Fruit fly (Drosophila melanogaster) whole organism, embryonic: ENCODE data around the gene Exn.

Source experiments
- Abd-B ChIP-seq: fragments of 200-800 bp; sonication (Bioruptor generic); optimal IDR thresholded peaks from 2 replicates; lab custom pipeline; 2018; ENCODE audit warnings: missing biosample characterization, mild to moderate bottlenecking, missing genetic modification characterization, moderate library complexity
- B-H1 ChIP-seq: fragments of 200-800 bp; sonication (Bioruptor generic); IDR thresholded peaks from 3 replicates; pipeline ENCODE4 v1.3.6; 2022; ENCODE audit warnings: missing biosample characterization, missing genetic modification characterization
- BtbVII ChIP-seq: fragments of 200-800 bp; sonication (Bioruptor generic); optimal IDR thresholded peaks from 3 replicates; lab custom pipeline; 2017; ENCODE audit warnings: missing biosample characterization, mild to moderate bottlenecking, missing genetic modification characterization
- Bteb2 ChIP-seq: fragments of 200-800 bp; sonication (Bioruptor generic); optimal IDR thresholded peaks from 2 replicates; lab custom pipeline; 2016; ENCODE audit warnings: missing biosample characterization, missing genetic modification characterization
- CG10321 ChIP-seq: fragments of 200-800 bp; sonication (Bioruptor generic); IDR thresholded peaks from 2 replicates; pipeline ENCODE4 v1.3.6; 2022; ENCODE audit warnings: missing biosample characterization, missing genetic modification characterization
- CG10462 ChIP-seq: fragments of 200-800 bp; sonication (Bioruptor generic); optimal IDR thresholded peaks from 2 replicates; lab custom pipeline; 2016; ENCODE audit warnings: missing biosample characterization, missing genetic modification characterization
- CG11695 ChIP-seq: fragments of 200-800 bp; sonication (Bioruptor generic); IDR thresholded peaks from 3 replicates; pipeline ENCODE4 v1.3.6; 2022; ENCODE audit warnings: missing biosample characterization, missing genetic modification characterization
- CG13775 ChIP-seq: fragments of 200-800 bp; sonication (Bioruptor generic); optimal IDR thresholded peaks from 3 replicates; lab custom pipeline; 2017; ENCODE audit warnings: missing biosample characterization, mild to moderate bottlenecking, missing genetic modification characterization
- CG15269 ChIP-seq: fragments of 200-800 bp; sonication (Bioruptor generic); optimal IDR thresholded peaks from 2 replicates; lab custom pipeline; 2018; ENCODE audit warnings: missing biosample characterization, mild to moderate bottlenecking, missing genetic modification characterization, moderate library complexity
- CG16779 ChIP-seq: fragments of 200-800 bp; sonication (Bioruptor generic); IDR thresholded peaks from 2 replicates; pipeline ENCODE4 v1.3.6; 2022; ENCODE audit warnings: missing biosample characterization, missing genetic modification characterization
- CG17359 ChIP-seq: fragments of 200-800 bp; sonication (Bioruptor generic); optimal IDR thresholded peaks from 3 replicates; lab custom pipeline; 2018; ENCODE audit warnings: missing biosample characterization, mild to moderate bottlenecking, missing genetic modification characterization, moderate library complexity
- CG18011 ChIP-seq: fragments of 200-800 bp; sonication (Bioruptor generic); optimal IDR thresholded peaks from 2 replicates; lab custom pipeline; 2017; ENCODE audit warnings: missing biosample characterization, missing genetic modification characterization, mild to moderate bottlenecking, moderate library complexity, missing genotype
- CG2889 ChIP-seq: fragments of 200-800 bp; sonication (Bioruptor generic); IDR thresholded peaks from 3 replicates; pipeline ENCODE4 v1.3.6; 2022; ENCODE audit warnings: missing biosample characterization, missing genetic modification characterization
- CG6683 ChIP-seq: fragments of 200-800 bp; sonication (Bioruptor generic); optimal IDR thresholded peaks from 2 replicates; lab custom pipeline; 2017; ENCODE audit warnings: missing biosample characterization, mild to moderate bottlenecking, missing genetic modification characterization, missing genetic modification reagents
- CG6765 ChIP-seq: fragments of 200-800 bp; sonication (Bioruptor generic); optimal IDR thresholded peaks from 3 replicates; lab custom pipeline; 2017; ENCODE audit warnings: missing biosample characterization, mild to moderate bottlenecking, missing genetic modification characterization
- CG6854 ChIP-seq: fragments of 200-800 bp; sonication (Bioruptor generic); optimal IDR thresholded peaks from 3 replicates; lab custom pipeline; 2017; ENCODE audit warnings: missing biosample characterization, mild to moderate bottlenecking, missing genetic modification characterization
- Dbx ChIP-seq: fragments of 200-800 bp; sonication (Bioruptor generic); IDR thresholded peaks from 3 replicates; pipeline ENCODE4 v1.3.6; 2022; ENCODE audit warnings: missing biosample characterization, missing genetic modification characterization
- Dip2 ChIP-seq: fragments of 200-800 bp; sonication (Bioruptor generic); IDR thresholded peaks from 2 replicates; pipeline ENCODE4 v1.3.6; 2022; ENCODE audit warnings: missing biosample characterization, missing genetic modification characterization
- E2f1 ChIP-seq: fragments of 200-800 bp; sonication (Bioruptor generic); IDR thresholded peaks from 2 replicates; pipeline ENCODE4 v1.3.6; 2022; ENCODE audit warnings: missing biosample characterization, missing genetic modification characterization
- Elba2 ChIP-seq: fragments of 200-800 bp; sonication (Bioruptor generic); optimal IDR thresholded peaks from 3 replicates; lab custom pipeline; 2016; ENCODE audit warnings: missing biosample characterization, missing genetic modification characterization
- HLH4C ChIP-seq: fragments of 200-800 bp; sonication (Bioruptor generic); IDR thresholded peaks from 3 replicates; pipeline ENCODE4 v1.3.6; 2022; ENCODE audit warnings: missing biosample characterization, missing genetic modification characterization; ENCODE audit not compliant: partially characterized antibody
- MTF-1 ChIP-seq: fragments of 200-800 bp; sonication (Bioruptor generic); optimal IDR thresholded peaks from 2 replicates; lab custom pipeline; 2018; ENCODE audit warnings: missing biosample characterization, mild to moderate bottlenecking, missing genetic modification characterization, borderline replicate concordance
- Nf-YC ChIP-seq: fragments of 200-800 bp; optimal IDR thresholded peaks from 3 replicates; lab custom pipeline; 2019; ENCODE audit warnings: missing biosample characterization, mild to moderate bottlenecking, missing genetic modification characterization, moderate library complexity
- Poxn ChIP-seq: fragments of 200-800 bp; sonication (Bioruptor generic); IDR thresholded peaks from 2 replicates; pipeline ENCODE4 v1.3.6; 2022; ENCODE audit warnings: missing biosample characterization, missing genetic modification characterization
- Ptx1 ChIP-seq: fragments of 200-800 bp; sonication (Bioruptor generic); IDR thresholded peaks from 2 replicates; pipeline ENCODE4 v1.3.6; 2022; ENCODE audit warnings: missing biosample characterization, missing genetic modification characterization
- Vsx1 ChIP-seq: fragments of 200-800 bp; sonication (Bioruptor generic); optimal IDR thresholded peaks from 2 replicates; lab custom pipeline; 2017; ENCODE audit warnings: missing biosample characterization, mild to moderate bottlenecking, missing genetic modification characterization, missing genetic modification reagents
- Xbp1 ChIP-seq: fragments of 200-800 bp; sonication (Bioruptor generic); optimal IDR thresholded peaks from 3 replicates; lab custom pipeline; 2016; ENCODE audit warnings: missing biosample characterization, mild to moderate bottlenecking, missing genetic modification characterization
- Xrp1 ChIP-seq: fragments of 200-800 bp; sonication (Bioruptor generic); IDR thresholded peaks from 2 replicates; pipeline ENCODE4 v1.3.6; 2022; ENCODE audit warnings: missing biosample characterization, missing genetic modification characterization
- aop ChIP-seq: fragments of 200-800 bp; sonication (Bioruptor generic); IDR thresholded peaks from 2 replicates; pipeline ENCODE4 v1.3.6; 2022; ENCODE audit warnings: missing biosample characterization, missing genetic modification characterization
- btn ChIP-seq: fragments of 200-800 bp; sonication (Bioruptor generic); optimal IDR thresholded peaks from 2 replicates; lab custom pipeline; 2016; ENCODE audit warnings: missing biosample characterization, missing genetic modification characterization
- dm ChIP-seq: fragments of 200-800 bp; sonication (Bioruptor generic); optimal IDR thresholded peaks from 3 replicates; lab custom pipeline; 2016; ENCODE audit warnings: missing biosample characterization, missing genetic modification characterization
- eyg ChIP-seq: fragments of 200-800 bp; sonication (Bioruptor generic); optimal IDR thresholded peaks from 3 replicates; lab custom pipeline; 2016; ENCODE audit warnings: missing biosample characterization, missing genetic modification characterization
- gsb-n ChIP-seq: fragments of 200-800 bp; sonication (Bioruptor generic); optimal IDR thresholded peaks from 3 replicates; lab custom pipeline; 2018; ENCODE audit warnings: missing biosample characterization, mild to moderate bottlenecking, missing genetic modification characterization
- hth ChIP-seq: fragments of >200 bp; optimal IDR thresholded peaks from 2 replicates; lab custom pipeline; 2017; ENCODE audit warnings: inconsistent platforms
- lab ChIP-seq: fragments of 200-800 bp; sonication (Bioruptor generic); optimal IDR thresholded peaks from 3 replicates; lab custom pipeline; 2017; ENCODE audit warnings: missing biosample characterization, missing genetic modification characterization, mild to moderate bottlenecking, moderate library complexity, missing genetic modification reagents
- pb ChIP-seq: fragments of 200-800 bp; sonication (Bioruptor generic); optimal IDR thresholded peaks from 3 replicates; lab custom pipeline; 2016; ENCODE audit warnings: missing biosample characterization, missing genetic modification characterization
- pnt ChIP-seq: fragments of 200-800 bp; sonication (Bioruptor generic); optimal IDR thresholded peaks from 3 replicates; lab custom pipeline; 2016; ENCODE audit warnings: missing biosample characterization, missing genetic modification characterization
- prd ChIP-seq, 3 experiments: fragments of >200 bp in 2 of 3; fragments of 200-800 bp in 1 of 3; sonication (Bioruptor generic) in 1 of 3; optimal IDR thresholded peaks in 2 of 3; IDR thresholded peaks in 1 of 3; 2 replicates in 2 of 3; 3 replicates in 1 of 3; pipeline versions ENCODE4 v1.3.6 to Lab custom; 2017 to 2022; ENCODE audit warnings: missing biosample characterization in 1 of 3, missing genetic modification characterization in 1 of 3
- pros ChIP-seq: fragments of 200-800 bp; sonication (Bioruptor generic); optimal IDR thresholded peaks from 3 replicates; lab custom pipeline; 2019; ENCODE audit warnings: missing biosample characterization, mild to moderate bottlenecking, missing genetic modification characterization, moderate library complexity
- repo ChIP-seq: fragments of 200-800 bp; sonication (Bioruptor generic); optimal IDR thresholded peaks from 2 replicates; lab custom pipeline; 2016; ENCODE audit warnings: missing biosample characterization, missing genetic modification characterization
- rib ChIP-seq: fragments of 200-800 bp; sonication (Bioruptor generic); IDR thresholded peaks from 2 replicates; pipeline ENCODE4 v1.3.6; 2022; ENCODE audit warnings: missing biosample characterization, missing genetic modification characterization
- row ChIP-seq: fragments of 200-800 bp; sonication (Bioruptor generic); IDR thresholded peaks from 3 replicates; pipeline ENCODE4 v1.3.6; 2022; ENCODE audit warnings: missing biosample characterization, missing genetic modification characterization
- sd ChIP-seq: fragments of 200-800 bp; sonication (Bioruptor generic); optimal IDR thresholded peaks from 3 replicates; lab custom pipeline; 2018; ENCODE audit warnings: missing biosample characterization, mild to moderate bottlenecking, missing genetic modification characterization, moderate library complexity
- sim ChIP-seq: fragments of 200-800 bp; sonication (Bioruptor generic); IDR thresholded peaks from 2 replicates; pipeline ENCODE4 v1.3.6; 2022; ENCODE audit warnings: missing biosample characterization, missing genetic modification characterization
- sima ChIP-seq: fragments of 200-800 bp; sonication (Bioruptor generic); optimal IDR thresholded peaks from 2 replicates; lab custom pipeline; 2016; ENCODE audit warnings: missing biosample characterization, missing genetic modification characterization
- slou ChIP-seq: fragments of 200-800 bp; sonication (Bioruptor generic); optimal IDR thresholded peaks from 3 replicates; lab custom pipeline; 2016; ENCODE audit warnings: missing biosample characterization, missing genetic modification characterization
- so ChIP-seq: fragments of 200-800 bp; sonication (Bioruptor generic); IDR thresholded peaks from 3 replicates; pipeline ENCODE4 v1.3.6; 2022; ENCODE audit warnings: missing biosample characterization, missing genetic modification characterization
- usp ChIP-seq: fragments of >200 bp; optimal IDR thresholded peaks from 2 replicates; lab custom pipeline; 2017; ENCODE audit warnings: missing biosample characterization, missing genetic modification characterization
- zen ChIP-seq: fragments of 200-800 bp; sonication (Bioruptor generic); optimal IDR thresholded peaks from 3 replicates; lab custom pipeline; 2018; ENCODE audit warnings: missing biosample characterization, mild to moderate bottlenecking, missing genetic modification characterization, moderate library complexity

Exn gene

dm6 chr3L:17009715-17010491 lies 40.1 kb downstream of the Exn start (continued):
- TF ChIP-seq Vsx1 (GFP tag; lab: Kevin White, UChicago) (peak; percentile 73), Bteb2 (GFP tag; lab: Kevin White, UChicago) (no peak), CG11695 (peak; percentile 50; the same call in 2 of the 3 replicates), BtbVII (GFP tag; lab: Kevin White, UChicago) (peak; percentile 49), aop (GFP tag; lab: Robert Waterston, UW) (no peak), lab (GFP tag; lab: Kevin White, UChicago) (peak; percentile 77), so (GFP tag; lab: Robert Waterston, UW) (no peak), Dbx (GFP tag; lab: Robert Waterston, UW) (peak; percentile 65; the same call in 1 of the 3 replicates), pros (peak; percentile 58), CG15269 (tag; lab: Kevin White, UChicago) (peak; percentile 27), slou (GFP tag; lab: Kevin White, UChicago) (no peak), btn (GFP tag; lab: Kevin White, UChicago) (no peak), MTF-1 (GFP tag; lab: Kevin White, UChicago) (peak; percentile 58), Poxn (GFP tag; lab: Robert Waterston, UW) (no peak), gsb-n (no peak), Abd-B (GFP tag; lab: Kevin White, UChicago) (no peak), Elba2 (no peak), Xrp1 (GFP tag; lab: Robert Waterston, UW) (peak; percentile 13; the same call in 1 of the 2 replicates), CG6683 (GFP tag; lab: Kevin White, UChicago) (peak; percentile 46), B-H1 (GFP tag; lab: Robert Waterston, UW) (no peak; the same call in 2 of the 3 replicates), HLH4C (GFP tag; lab: Robert Waterston, UW) (no peak), CG17359 (tag; lab: Kevin White, UChicago) (peak; percentile 46), CG2889 (GFP tag; lab: Robert Waterston, UW) (no peak), rib (GFP tag; lab: Robert Waterston, UW) (peak; percentile 93), CG18011 (GFP tag; lab: Kevin White, UChicago) (no peak), E2f1 (GFP tag; lab: Robert Waterston, UW) (peak; percentile 69), Dip2 (GFP tag; lab: Robert Waterston, UW) (no peak), pnt (GFP tag; lab: Kevin White, UChicago) (no peak), Ptx1 (GFP tag; lab: Robert Waterston, UW) (no peak; the same call in 1 of the 2 replicates), row (peak; percentile 54; the same call in 2 of the 3 replicates), dm (no peak), pb (GFP tag; lab: Kevin White, UChicago) (peak; percentile 56), sima (no peak), sd (peak; percentile 93), sim (GFP tag; lab: Robert Waterston, UW) (no peak), prd (optimal IDR thresholded peaks at IDR 0.05; lab: Kevin White, UChicago) (no peak), prd (GFP tag; IDR thresholded peaks at IDR 0.05; lab: Robert Waterston, UW) (peak; percentile 39; the same call in 1 of the 3 replicates), Xbp1 (GFP tag; lab: Kevin White, UChicago) (no peak), zen (tag; lab: Kevin White, UChicago) (no peak), CG6765 (GFP tag; lab: Kevin White, UChicago) (no peak), CG10321 (peak; percentile 85), repo (GFP tag; lab: Kevin White, UChicago) (peak; percentile 31), hth (lab: Kevin White, UChicago) (no peak), CG10462 (GFP tag; lab: Kevin White, UChicago) (peak; percentile 22), CG13775 (GFP tag; lab: Kevin White, UChicago) (no peak), CG16779 (GFP tag; lab: Robert Waterston, UW) (0 out of 2 replicates have a peak, but pooled peaks have one; percentile 20), Nf-YC (tag; lab: Kevin White, UChicago) (peak; percentile 64), CG6854 (GFP tag; lab: Kevin White, UChicago) (peak; percentile 56), usp (GFP tag; lab: Kevin White, UChicago) (no peak), eyg (GFP tag; lab: Kevin White, UChicago) (no peak)
